Fruit fly (Drosophila melanogaster) whole organism, embryonic: ENCODE measurements around the gene CG32066.

Source experiments
- CG10267 ChIP-seq: fragments of 200-800 bp; sonication (Bioruptor generic); optimal IDR thresholded peaks from 2 replicates; lab custom pipeline; 2018; ENCODE audit warnings: missing biosample characterization, mild to moderate bottlenecking, missing genetic modification characterization, moderate library complexity
- CG10321 ChIP-seq: fragments of 200-800 bp; sonication (Bioruptor generic); IDR thresholded peaks from 2 replicates; pipeline ENCODE4 v1.3.6; 2022; ENCODE audit warnings: missing biosample characterization, missing genetic modification characterization
- CG10431 ChIP-seq: fragments of 200-800 bp; sonication (Bioruptor generic); optimal IDR thresholded peaks from 3 replicates; lab custom pipeline; 2018; ENCODE audit warnings: missing biosample characterization, mild to moderate bottlenecking, missing genetic modification characterization
- CG11560 ChIP-seq: fragments of 200-800 bp; sonication (Bioruptor generic); IDR thresholded peaks from 3 replicates; pipeline ENCODE4 v1.3.6; 2022; ENCODE audit warnings: missing biosample characterization, missing genetic modification characterization
- CG11696 ChIP-seq: fragments of 200-800 bp; sonication (Bioruptor generic); IDR thresholded peaks from 2 replicates; pipeline ENCODE4 v1.3.6; 2022; ENCODE audit warnings: missing biosample characterization, missing genetic modification characterization
- CG13296 ChIP-seq: fragments of 200-800 bp; sonication (Bioruptor generic); optimal IDR thresholded peaks from 3 replicates; lab custom pipeline; 2018; ENCODE audit warnings: missing biosample characterization, mild to moderate bottlenecking, missing genetic modification characterization
- CG13894 ChIP-seq: fragments of 200-800 bp; sonication (Bioruptor generic); optimal IDR thresholded peaks from 3 replicates; lab custom pipeline; 2018; ENCODE audit warnings: missing biosample characterization, mild to moderate bottlenecking, missing genetic modification characterization, moderate library complexity
- CG14441 ChIP-seq: fragments of 200-800 bp; sonication (Bioruptor generic); IDR thresholded peaks from 2 replicates; pipeline ENCODE4 v1.3.6; 2022; ENCODE audit warnings: missing biosample characterization, missing genetic modification characterization
- CG15073 ChIP-seq: fragments of 200-800 bp; sonication (Bioruptor generic); optimal IDR thresholded peaks from 2 replicates; lab custom pipeline; 2016; ENCODE audit warnings: missing biosample characterization, missing genetic modification characterization
- CG1602 ChIP-seq: fragments of 200-800 bp; sonication (Bioruptor generic); optimal IDR thresholded peaks from 3 replicates; lab custom pipeline; 2016; ENCODE audit warnings: missing biosample characterization, missing genetic modification characterization
- CG17359 ChIP-seq: fragments of 200-800 bp; sonication (Bioruptor generic); optimal IDR thresholded peaks from 3 replicates; lab custom pipeline; 2018; ENCODE audit warnings: missing biosample characterization, mild to moderate bottlenecking, missing genetic modification characterization, moderate library complexity
- CG2202 ChIP-seq: fragments of 200-800 bp; sonication (Bioruptor generic); optimal IDR thresholded peaks from 2 replicates; lab custom pipeline; 2018; ENCODE audit warnings: missing biosample characterization, mild to moderate bottlenecking, missing genetic modification characterization
- CG2712 ChIP-seq: fragments of 200-800 bp; optimal IDR thresholded peaks from 3 replicates; lab custom pipeline; 2019; ENCODE audit warnings: missing biosample characterization, mild to moderate bottlenecking, missing genetic modification characterization, moderate library complexity
- CG30020 ChIP-seq: fragments of 200-800 bp; optimal IDR thresholded peaks from 2 replicates; lab custom pipeline; 2019; ENCODE audit warnings: missing biosample characterization, mild to moderate bottlenecking, missing genetic modification characterization, moderate library complexity
- CG7556 ChIP-seq: fragments of 200-800 bp; sonication (Bioruptor generic); optimal IDR thresholded peaks from 2 replicates; lab custom pipeline; 2017; ENCODE audit warnings: missing biosample characterization, mild to moderate bottlenecking, missing genetic modification characterization
- CG8290 ChIP-seq, 3 experiments: fragments of 200-800 bp; sonication (Bioruptor generic); optimal IDR thresholded peaks; 2 replicates each; lab custom pipeline; 2016 to 2019; ENCODE audit warnings: missing biosample characterization in 3 of 3, missing genetic modification characterization in 3 of 3, mild to moderate bottlenecking in 2 of 3, moderate library complexity in 1 of 3
- CG8359 ChIP-seq: fragments of 200-800 bp; sonication (Bioruptor generic); optimal IDR thresholded peaks from 2 replicates; lab custom pipeline; 2017; ENCODE audit warnings: missing biosample characterization, mild to moderate bottlenecking, missing genetic modification characterization, borderline replicate concordance
- CG8388 ChIP-seq: fragments of 200-800 bp; sonication (Bioruptor generic); optimal IDR thresholded peaks from 2 replicates; lab custom pipeline; 2019; ENCODE audit warnings: missing biosample characterization, mild to moderate bottlenecking, missing genetic modification characterization, moderate library complexity
- Dip2 ChIP-seq: fragments of 200-800 bp; sonication (Bioruptor generic); IDR thresholded peaks from 2 replicates; pipeline ENCODE4 v1.3.6; 2022; ENCODE audit warnings: missing biosample characterization, missing genetic modification characterization
- Lpt ChIP-seq: fragments of >200 bp; optimal IDR thresholded peaks from 2 replicates; lab custom pipeline; 2018; ENCODE audit warnings: missing biosample characterization, missing genetic modification characterization
- NC2α ChIP-seq: fragments of 200-800 bp; sonication (Bioruptor generic); optimal IDR thresholded peaks from 2 replicates; lab custom pipeline; 2016; ENCODE audit warnings: missing biosample characterization, missing genetic modification characterization
- Ssrp ChIP-seq: fragments of 200-800 bp; sonication (Bioruptor generic); optimal IDR thresholded peaks from 2 replicates; lab custom pipeline; 2018; ENCODE audit warnings: missing biosample characterization, mild to moderate bottlenecking, missing genetic modification characterization, moderate library complexity
- al ChIP-seq: fragments of 200-800 bp; sonication (Bioruptor generic); IDR thresholded peaks from 2 replicates; pipeline ENCODE4 v1.3.6; 2022; ENCODE audit warnings: missing biosample characterization, missing genetic modification characterization
- az2 ChIP-seq: fragments of 200-800 bp; sonication (Bioruptor generic); optimal IDR thresholded peaks from 3 replicates; lab custom pipeline; 2016; ENCODE audit warnings: missing biosample characterization, missing genetic modification characterization
- btn ChIP-seq: fragments of 200-800 bp; sonication (Bioruptor generic); optimal IDR thresholded peaks from 2 replicates; lab custom pipeline; 2016; ENCODE audit warnings: missing biosample characterization, missing genetic modification characterization
- cas ChIP-seq: fragments of 200-800 bp; sonication (Bioruptor generic); IDR thresholded peaks from 2 replicates; pipeline ENCODE4 v1.3.6; 2022; ENCODE audit warnings: missing biosample characterization, missing genetic modification characterization
- en ChIP-seq: fragments of 200-800 bp; sonication (Bioruptor generic); optimal IDR thresholded peaks from 2 replicates; lab custom pipeline; 2016; ENCODE audit warnings: missing biosample characterization, missing genetic modification characterization
- eve ChIP-seq, 2 experiments: fragments of >200 bp; optimal IDR thresholded peaks; 2 replicates each; lab custom pipeline; 2017; ENCODE audit warnings: missing biosample characterization in 2 of 2, missing genetic modification characterization in 2 of 2
- fd96Cb ChIP-seq: fragments of 200-800 bp; sonication (Bioruptor generic); optimal IDR thresholded peaks from 2 replicates; lab custom pipeline; 2018; ENCODE audit warnings: missing biosample characterization, mild to moderate bottlenecking, missing genetic modification characterization, moderate library complexity
- gfzf ChIP-seq: fragments of 200-800 bp; sonication (Bioruptor generic); optimal IDR thresholded peaks from 2 replicates; lab custom pipeline; 2016; ENCODE audit warnings: missing biosample characterization, mild to moderate bottlenecking, missing genetic modification characterization, moderate library complexity
- grau ChIP-seq: fragments of 200-800 bp; optimal IDR thresholded peaks from 3 replicates; lab custom pipeline; 2019; ENCODE audit warnings: missing biosample characterization, mild to moderate bottlenecking, missing genetic modification characterization, moderate library complexity
- gro ChIP-seq: fragments of 200-800 bp; sonication (Bioruptor generic); optimal IDR thresholded peaks from 2 replicates; lab custom pipeline; 2016; ENCODE audit warnings: missing biosample characterization, missing genetic modification characterization
- hkb ChIP-seq, 2 experiments: fragments of 200-800 bp in 1 of 2; fragments of >200 bp in 1 of 2; sonication (Bioruptor generic) in 1 of 2; IDR thresholded peaks in 1 of 2; optimal IDR thresholded peaks in 1 of 2; 2 replicates each; pipeline versions ENCODE4 v1.3.6 to Lab custom; 2017 to 2022; ENCODE audit warnings: missing biosample characterization in 1 of 2, missing genetic modification characterization in 1 of 2
- inv ChIP-seq: fragments of 200-800 bp; sonication (Bioruptor generic); IDR thresholded peaks from 2 replicates; pipeline ENCODE4 v1.3.6; 2022; ENCODE audit warnings: missing biosample characterization, missing genetic modification characterization; ENCODE audit not compliant: partially characterized antibody
- jumu ChIP-seq: fragments of 200-800 bp; sonication (Bioruptor generic); optimal IDR thresholded peaks from 3 replicates; lab custom pipeline; 2016; ENCODE audit warnings: missing biosample characterization, missing genetic modification characterization
- lov ChIP-seq, 2 experiments: fragments of 200-800 bp in 1 of 2; fragments of >200 bp in 1 of 2; sonication (Bioruptor generic) in 1 of 2; IDR thresholded peaks in 1 of 2; optimal IDR thresholded peaks in 1 of 2; 2 replicates in 1 of 2; 3 replicates in 1 of 2; pipeline versions ENCODE4 v1.3.6 to Lab custom; 2017 to 2022; ENCODE audit warnings: missing biosample characterization in 1 of 2, missing genetic modification characterization in 1 of 2
- odd ChIP-seq: fragments of 200-800 bp; sonication (Bioruptor generic); optimal IDR thresholded peaks from 2 replicates; lab custom pipeline; 2017; ENCODE audit warnings: missing biosample characterization, mild to moderate bottlenecking, missing genetic modification characterization
- repo ChIP-seq: fragments of 200-800 bp; sonication (Bioruptor generic); optimal IDR thresholded peaks from 2 replicates; lab custom pipeline; 2016; ENCODE audit warnings: missing biosample characterization, missing genetic modification characterization
- sens-2 ChIP-seq: fragments of 200-800 bp; sonication (Bioruptor generic); IDR thresholded peaks from 2 replicates; pipeline ENCODE4 v1.3.6; 2022; ENCODE audit warnings: missing biosample characterization, missing genetic modification characterization
- seq ChIP-seq: fragments of 200-800 bp; sonication (Bioruptor generic); IDR thresholded peaks from 2 replicates; pipeline ENCODE4 v1.3.6; 2022; ENCODE audit warnings: missing biosample characterization, missing genetic modification characterization
- shn ChIP-seq: fragments of 200-800 bp; sonication (Bioruptor generic); optimal IDR thresholded peaks from 3 replicates; lab custom pipeline; 2016; ENCODE audit warnings: missing biosample characterization, missing genetic modification characterization
- tx ChIP-seq: fragments of 200-800 bp; sonication (Bioruptor generic); optimal IDR thresholded peaks from 2 replicates; lab custom pipeline; 2016; ENCODE audit warnings: missing biosample characterization, missing genetic modification characterization
- unc-4 ChIP-seq: fragments of 200-800 bp; sonication (Bioruptor generic); IDR thresholded peaks from 2 replicates; pipeline ENCODE4 v1.3.6; 2022; ENCODE audit warnings: missing biosample characterization, missing genetic modification characterization; ENCODE audit not compliant: partially characterized antibody
- vvl ChIP-seq: fragments of 200-800 bp; sonication (Bioruptor generic); IDR thresholded peaks from 2 replicates; pipeline ENCODE4 v1.3.6; 2022; ENCODE audit warnings: missing biosample characterization, missing genetic modification characterization
- wdn ChIP-seq: fragments of 200-800 bp; sonication (Bioruptor generic); IDR thresholded peaks from 2 replicates; pipeline ENCODE4 v1.3.6; 2022; ENCODE audit warnings: missing biosample characterization, missing genetic modification characterization
- zen ChIP-seq: fragments of 200-800 bp; sonication (Bioruptor generic); optimal IDR thresholded peaks from 3 replicates; lab custom pipeline; 2018; ENCODE audit warnings: missing biosample characterization, mild to moderate bottlenecking, missing genetic modification characterization, moderate library complexity
- zf30C ChIP-seq: fragments of 200-800 bp; sonication (Bioruptor generic); optimal IDR thresholded peaks from 3 replicates; lab custom pipeline; 2018; ENCODE audit warnings: missing biosample characterization, mild to moderate bottlenecking, missing genetic modification characterization
- zfh1 ChIP-seq: fragments of 200-800 bp; sonication (Bioruptor generic); IDR thresholded peaks from 3 replicates; pipeline ENCODE4 v1.3.6; 2022; ENCODE audit warnings: missing biosample characterization, missing genetic modification characterization

The CG32066 gene

DNA sequence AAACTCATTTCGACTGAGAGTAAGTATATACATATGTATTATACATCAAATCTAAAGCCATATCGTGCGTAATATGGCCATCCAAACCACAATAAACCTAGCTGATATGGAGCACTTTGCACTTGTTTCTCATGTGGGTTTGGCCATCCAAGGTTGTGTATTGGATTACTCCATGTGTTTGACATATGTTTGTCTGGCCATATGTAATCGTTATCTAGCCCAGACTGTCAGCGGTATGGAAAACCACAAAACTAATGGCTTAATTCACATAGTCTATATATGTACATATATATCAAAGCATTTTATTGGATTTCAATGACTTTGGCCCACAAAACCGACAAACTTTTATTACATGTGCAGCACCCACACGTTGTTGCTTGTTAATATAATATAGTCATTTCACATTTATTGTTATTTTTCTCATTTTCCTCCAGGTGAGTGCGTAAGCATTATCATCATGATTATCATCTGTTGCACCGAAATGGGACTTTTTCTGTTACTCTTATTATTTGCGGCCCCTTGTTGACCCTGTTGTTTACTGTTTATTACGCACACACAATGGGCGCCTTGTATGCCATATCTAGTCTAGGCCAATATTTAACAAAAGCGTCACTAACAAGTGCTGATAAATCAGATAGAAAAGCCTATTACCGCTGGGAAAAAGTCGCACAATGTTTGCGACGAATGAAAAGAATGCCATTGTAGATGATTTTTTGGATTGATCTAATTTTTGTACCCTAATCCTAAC, 4.2 kb downstream of the CG32066 start (continued):
- peak; percentile 70 for TF ChIP-seq odd (GFP tag; lab: Kevin White, UChicago)
- TF ChIP-seq jumu (GFP tag; lab: Kevin White, UChicago) = no peak
- peak; percentile 14; the same call in 1 of the 3 replicates for TF ChIP-seq zfh1
- peak; percentile 63 for TF ChIP-seq NC2α
- TF ChIP-seq inv = no peak
- TF ChIP-seq CG13894 (tag; lab: Kevin White, UChicago) = no peak
- TF ChIP-seq tx (GFP tag; lab: Kevin White, UChicago) = peak; percentile 23
- no peak for TF ChIP-seq wdn (GFP tag; lab: Robert Waterston, UW)
- TF ChIP-seq CG13296 (GFP tag; lab: Kevin White, UChicago) = peak; percentile 73
- TF ChIP-seq vvl = no peak
- TF ChIP-seq CG15073 (GFP tag; lab: Kevin White, UChicago) = no peak
- no peak for TF ChIP-seq zf30C (GFP tag; lab: Kevin White, UChicago)
- no peak for TF ChIP-seq sens-2 (GFP tag; lab: Robert Waterston, UW)
- TF ChIP-seq seq (GFP tag; lab: Robert Waterston, UW) = peak; percentile 64; the same call in 1 of the 2 replicates
- no peak for TF ChIP-seq Lpt
- TF ChIP-seq CG10431 = peak; percentile 43
- TF ChIP-seq CG14441 (GFP tag; lab: Robert Waterston, UW) = peak; percentile 20; the same call in 1 of the 2 replicates
- no peak for TF ChIP-seq eve (GFP tag; optimal IDR thresholded peaks at IDR 0.05; lab: Kevin White, UChicago)
- no peak for TF ChIP-seq CG30020 (tag; lab: Kevin White, UChicago)
- TF ChIP-seq al = no peak
- TF ChIP-seq CG2712 = peak; percentile 45
- peak; percentile 52 for TF ChIP-seq shn (GFP tag; lab: Kevin White, UChicago)
- no peak for TF ChIP-seq CG8388
- TF ChIP-seq CG10321 (GFP tag; lab: Robert Waterston, UW) = no peak
- no peak for TF ChIP-seq hkb (optimal IDR thresholded peaks at IDR 0.05; lab: Kevin White, UChicago)
- peak; percentile 76 for TF ChIP-seq hkb (GFP tag; IDR thresholded peaks at IDR 0.05; lab: Robert Waterston, UW)
- TF ChIP-seq CG2202 (tag; lab: Kevin White, UChicago) = peak; percentile 68
- TF ChIP-seq az2 = peak; percentile 32
- TF ChIP-seq gfzf (GFP tag; lab: Kevin White, UChicago) = no peak
- peak; percentile 39; the same call in 1 of the 2 replicates for TF ChIP-seq CG11696 (GFP tag; lab: Robert Waterston, UW)
- no peak for TF ChIP-seq unc-4
- peak; percentile 36 for TF ChIP-seq gro (GFP tag; lab: Kevin White, UChicago)
- TF ChIP-seq CG8359 (GFP tag; lab: Kevin White, UChicago) = peak; percentile 28
- no peak for TF ChIP-seq cas (GFP tag; lab: Robert Waterston, UW)
- TF ChIP-seq CG1602 = peak; percentile 33
- peak; percentile 3 for TF ChIP-seq CG10267
- TF ChIP-seq CG8290 (GFP tag; optimal IDR thresholded peaks at IDR 0.05; lab: Kevin White, UChicago) = peak; percentile 54
- peak in 1 of 2 experiments; percentile 83 for TF ChIP-seq CG8290 (tag; optimal IDR thresholded peaks at IDR 0.05; lab: Kevin White, UChicago)
- peak; percentile 85 for TF ChIP-seq CG17359
- peak; percentile 54 for TF ChIP-seq CG7556
- peak; percentile 39 for TF ChIP-seq fd96Cb (tag; lab: Kevin White, UChicago)
- TF ChIP-seq Dip2 (GFP tag; lab: Robert Waterston, UW) = no peak
- no peak for TF ChIP-seq lov (optimal IDR thresholded peaks at IDR 0.05; lab: Kevin White, UChicago)
- TF ChIP-seq lov (GFP tag; IDR thresholded peaks at IDR 0.05; lab: Robert Waterston, UW) = no peak
- TF ChIP-seq btn (GFP tag; lab: Kevin White, UChicago) = peak; percentile 43
- TF ChIP-seq Ssrp = no peak
- TF ChIP-seq CG11560 (tag; lab: Robert Waterston, UW) = no peak
- peak; percentile 19 for TF ChIP-seq en (GFP tag; lab: Kevin White, UChicago)
- peak; percentile 11 for TF ChIP-seq repo (GFP tag; lab: Kevin White, UChicago)
- no peak for TF ChIP-seq zen
- peak; percentile 43 for TF ChIP-seq grau
